Worm (Caenorhabditis elegans): ENCODE results near the gene mks-2.

DNA sequence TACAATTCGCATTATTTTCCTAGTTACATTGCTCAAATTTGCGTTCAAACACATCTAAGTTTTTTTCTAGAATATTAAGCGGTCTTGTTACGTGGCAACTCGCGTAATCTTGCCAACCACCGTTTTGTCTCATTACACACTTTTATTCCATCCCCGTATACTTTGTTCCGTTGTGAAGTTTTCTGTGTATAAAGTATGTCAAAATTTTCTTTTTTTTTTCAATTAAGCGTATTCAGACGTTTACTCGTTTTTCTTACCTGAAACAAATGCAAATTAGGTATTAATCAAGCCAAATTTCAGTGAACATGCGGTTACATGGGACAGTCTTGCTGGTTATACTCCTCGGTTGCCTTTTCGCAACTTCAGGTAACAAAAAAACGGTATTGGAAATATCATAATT lies 27.8 kb upstream of the mks-2 start, which contains the start of gene T24H7.2:
- TF ChIP-seq ama-1 (optimal IDR thresholded peaks at IDR 0.05) (no peak), elt-3 (tag; optimal IDR thresholded peaks at IDR 0.05) (no peak), R02D3.7 (tag; optimal IDR thresholded peaks at IDR 0.05) (no peak), lin-13 (GFP tag; optimal IDR thresholded peaks at IDR 0.05) (no peak), nhr-77 (tag; optimal IDR thresholded peaks at IDR 0.05) (no peak), snpc-4 (tag; optimal IDR thresholded peaks at IDR 0.05) (no peak), mdl-1 (tag; optimal IDR thresholded peaks at IDR 0.05) (no peak), unc-62 (GFP tag; optimal IDR thresholded peaks at IDR 0.05) (no peak), nhr-21 (tag; optimal IDR thresholded peaks at IDR 0.05) (no peak), nhr-12 (tag; optimal IDR thresholded peaks at IDR 0.05) (no peak), skn-1 (tag; optimal IDR thresholded peaks at IDR 0.05) (no peak), aly-2 (tag; optimal IDR thresholded peaks at IDR 0.05) (no peak), egl-27 (tag; optimal IDR thresholded peaks at IDR 0.05) (no peak)
